Worm (Caenorhabditis elegans): Measurements from ENCODE around the gene C18B12.4.
A peak's percentile ranks its signal among the peaks of the same experiment; 100 is the strongest.

C18B12.4 gene

DNA sequence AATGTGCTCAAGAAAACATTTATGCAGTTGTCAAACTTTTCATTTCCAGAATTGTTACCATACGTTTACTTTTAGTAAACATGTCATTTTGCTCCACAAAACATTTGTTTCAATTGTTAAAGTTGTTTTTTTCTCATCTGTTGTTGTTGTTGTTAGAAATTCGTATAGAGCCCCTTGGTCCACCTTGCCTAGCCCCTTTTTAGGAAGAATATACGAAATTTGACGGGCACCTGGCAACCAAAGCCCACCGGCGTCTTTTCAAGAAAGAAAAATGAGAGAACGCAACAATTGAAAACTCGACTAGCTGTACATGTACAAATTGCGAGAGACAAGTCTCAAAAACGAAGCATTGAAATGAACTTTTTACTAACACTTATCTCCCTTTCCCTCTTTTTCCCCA is 44.0 kb upstream of the C18B12.4 start, which contains the start of gene F09B12.5:
F09B12.5 (plus strand) TSS at position 301 of the 400 bp plus-strand sequence.
- TF ChIP-seq dpl-1 (GFP tag; optimal IDR thresholded peaks at IDR 0.05) (no peak), mel-28 (tag; optimal IDR thresholded peaks at IDR 0.05; ENCODE audit: borderline replicate concordance) (no peak), C17E4.6 (GFP tag; IDR thresholded peaks at IDR 0.05) (no peak), ceh-91 (GFP tag; IDR thresholded peaks at IDR 0.05) (no peak), C06A6.2 (GFP tag; conservative IDR thresholded peaks at IDR 0.05) (no peak), snpc-4 (GFP tag; optimal IDR thresholded peaks at IDR 0.05) (no peak), snpc-4 (tag; optimal IDR thresholded peaks at IDR 0.05) (no peak), B0261.1 (tag; optimal IDR thresholded peaks at IDR 0.05) (no peak), B0035.1 (tag; optimal IDR thresholded peaks at IDR 0.05) (no peak), sea-2 (GFP tag; IDR thresholded peaks at IDR 0.05) (no peak), hlh-26 (GFP tag; conservative IDR thresholded peaks at IDR 0.05) (no peak), ccch-3 (GFP tag; optimal IDR thresholded peaks at IDR 0.05) (no peak), lsl-1 (GFP tag; optimal IDR thresholded peaks at IDR 0.05) (no peak), efl-1 (GFP tag; optimal IDR thresholded peaks at IDR 0.05) (no peak)

DNA sequence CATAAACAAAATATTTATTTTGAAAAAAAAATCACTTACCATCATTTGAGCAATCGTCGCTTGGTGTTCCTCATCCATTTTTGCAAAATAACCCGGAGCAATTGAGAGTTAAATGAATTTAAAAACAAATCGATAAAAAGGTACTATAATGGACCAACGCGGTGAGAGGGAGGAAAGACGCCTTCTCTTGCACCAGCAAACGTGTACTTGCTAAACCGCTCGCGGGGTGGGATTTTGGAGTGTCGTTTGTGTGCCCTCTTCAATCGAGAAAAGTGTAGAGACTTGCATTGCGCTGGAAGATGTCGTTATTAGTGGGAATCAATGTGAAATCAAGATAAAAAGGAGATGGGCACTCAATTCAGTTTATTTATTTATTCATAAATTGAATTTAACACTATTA is 43.4 kb upstream of the C18B12.4 start, which contains the start of gene H40L08.1:
H40L08.1 (minus strand) TSS at position 292 of the 400 bp plus-strand sequence.
- TF ChIP-seq attf-3 (GFP tag; conservative IDR thresholded peaks at IDR 0.05), result peak; percentile 90
- TF ChIP-seq Y53F4B.3 (GFP tag; IDR thresholded peaks at IDR 0.05), result no peak
- no peak for TF ChIP-seq lin-26 (GFP tag; IDR thresholded peaks at IDR 0.05)
- no peak for TF ChIP-seq fkh-3 (tag; optimal IDR thresholded peaks at IDR 0.05)
- TF ChIP-seq Y67H2A.10 (GFP tag; conservative IDR thresholded peaks at IDR 0.05), result no peak
- TF ChIP-seq lin-35 (GFP tag; optimal IDR thresholded peaks at IDR 0.05), result no peak
- TF ChIP-seq F49E8.2 (tag; optimal IDR thresholded peaks at IDR 0.05; ENCODE audit: insufficient read depth), result no peak
- TF ChIP-seq mxl-1 (tag; optimal IDR thresholded peaks at IDR 0.05), result no peak

- TF ChIP-seq lin-26 (GFP tag; IDR thresholded peaks at IDR 0.05) (0 out of 2 replicates have a peak, but pooled peaks have one; percentile 22), B0035.1 (tag; optimal IDR thresholded peaks at IDR 0.05) (no peak)
Observed at ce11 chrX:15081486-15081885, 41.1 kb upstream of the C18B12.4 start.

DNA sequence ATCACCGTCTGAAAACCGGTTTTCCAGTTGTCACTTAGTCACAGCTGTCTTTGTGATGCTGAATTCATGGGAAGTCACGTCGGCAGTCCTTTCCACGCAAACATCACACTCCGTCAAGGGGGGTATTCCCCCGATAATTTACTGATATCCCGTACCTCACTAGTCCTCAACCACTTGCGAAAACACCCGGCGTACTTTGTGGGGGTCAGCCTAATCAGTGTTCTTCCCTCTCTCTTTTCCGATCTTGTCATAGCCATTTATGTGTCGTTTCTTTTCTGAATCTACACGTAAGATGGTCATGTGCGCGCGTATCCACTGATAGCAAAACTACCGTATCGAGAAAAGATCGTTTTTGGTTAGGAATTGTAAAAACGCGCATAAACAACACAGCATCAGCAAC is 39.0 kb upstream of the C18B12.4 start:
- TF ChIP-seq cebp-1 (GFP tag; IDR thresholded peaks at IDR 0.05) (no peak), cebp-1 (tag; optimal IDR thresholded peaks at IDR 0.05) (peak; percentile 9), lin-40 (tag; optimal IDR thresholded peaks at IDR 0.05) (peak; percentile 28), ztf-26 (tag; optimal IDR thresholded peaks at IDR 0.05) (peak; percentile 59), T07F8.4 (tag; optimal IDR thresholded peaks at IDR 0.05) (no peak), hrde-1 (tag; optimal IDR thresholded peaks at IDR 0.05; ENCODE audit: borderline replicate concordance) (no peak), snpc-1.1 (tag; optimal IDR thresholded peaks at IDR 0.05; ENCODE audit: insufficient read depth) (no peak)

- no peak for TF ChIP-seq ztf-28 (GFP tag; IDR thresholded peaks at IDR 0.05)
- no peak for TF ChIP-seq pha-4 (tag; optimal IDR thresholded peaks at IDR 0.05)
- TF ChIP-seq K11D2.4 (GFP tag; IDR thresholded peaks at IDR 0.05), result 0 out of 2 replicates have a peak, but pooled peaks have one; percentile 31
- TF ChIP-seq ceh-91 (GFP tag; IDR thresholded peaks at IDR 0.05), result no peak
- TF ChIP-seq snpc-1.3 (tag; optimal IDR thresholded peaks at IDR 0.05; ENCODE audit: insufficient read depth), result no peak
- TF ChIP-seq cebp-1 (GFP tag; IDR thresholded peaks at IDR 0.05), result no peak
- peak; percentile 26 for TF ChIP-seq cebp-1 (tag; optimal IDR thresholded peaks at IDR 0.05)
Observed at ce11 chrX:15078276-15078675, 37.9 kb upstream of the C18B12.4 start.

All from whole organism, young adult.